Worm (Caenorhabditis elegans) whole organism, early embryonic: Measurements from ENCODE around the gene ipla-3.

Experiments used
- B0310.2 ChIP-seq: sonication (generic microtip); optimal IDR thresholded peaks from 2 replicates; lab custom pipeline; 2016; ENCODE audit warnings: mild to moderate bottlenecking, missing genetic modification characterization, missing compliant biosample characterization
- aly-1 ChIP-seq: sonication (generic microtip); optimal IDR thresholded peaks from 2 replicates; lab custom pipeline; 2016; ENCODE audit warnings: missing genetic modification characterization, missing compliant biosample characterization
- ama-1 ChIP-seq: fragments of 150-350 bp; optimal IDR thresholded peaks from 2 replicates; lab custom pipeline; 2014
- ceh-13 ChIP-seq: fragments of 200-800 bp; sonication (Bioruptor generic); optimal IDR thresholded peaks from 2 replicates; lab custom pipeline; 2018; ENCODE audit warnings: mild to moderate bottlenecking, missing genetic modification characterization, missing compliant biosample characterization
- ets-7 ChIP-seq: sonication (generic microtip); optimal IDR thresholded peaks from 2 replicates; lab custom pipeline; 2016; ENCODE audit warnings: missing genotype, missing genetic modification characterization, missing compliant biosample characterization
- flt-1 ChIP-seq: fragments of 200-800 bp; sonication (Bioruptor generic); IDR thresholded peaks from 2 replicates; pipeline ENCODE4 v1.3.6; 2022; ENCODE audit warnings: missing genetic modification characterization, missing compliant biosample characterization
- hmbx-1 ChIP-seq: sonication (generic microtip); optimal IDR thresholded peaks from 2 replicates; lab custom pipeline; 2016; ENCODE audit warnings: mild to moderate bottlenecking, missing genetic modification characterization, missing compliant biosample characterization
- hnd-1 ChIP-seq: sonication (generic microtip); optimal IDR thresholded peaks from 2 replicates; lab custom pipeline; 2016; ENCODE audit warnings: missing genetic modification characterization, missing compliant biosample characterization
- pes-1 ChIP-seq: fragments of 200-800 bp; sonication (Bioruptor generic); IDR thresholded peaks from 2 replicates; pipeline ENCODE4 v1.3.6; 2022; ENCODE audit warnings: missing genetic modification reagents, missing genetic modification characterization, missing compliant biosample characterization
- scrt-1 ChIP-seq: fragments of 200-800 bp; sonication (Bioruptor generic); IDR thresholded peaks from 2 replicates; pipeline ENCODE4 v1.3.6; 2022; ENCODE audit warnings: missing genetic modification characterization, missing compliant biosample characterization
- tbx-37 ChIP-seq: fragments of 200-800 bp; sonication (Bioruptor generic); conservative IDR thresholded peaks from 2 replicates; pipeline ENCODE4 v1.3.6; 2022; ENCODE audit warnings: missing genetic modification reagents, missing genetic modification characterization, missing compliant biosample characterization
- tra-4 ChIP-seq: sonication (generic microtip); optimal IDR thresholded peaks from 2 replicates; lab custom pipeline; 2017; ENCODE audit warnings: missing genetic modification characterization, missing compliant biosample characterization

DNA sequence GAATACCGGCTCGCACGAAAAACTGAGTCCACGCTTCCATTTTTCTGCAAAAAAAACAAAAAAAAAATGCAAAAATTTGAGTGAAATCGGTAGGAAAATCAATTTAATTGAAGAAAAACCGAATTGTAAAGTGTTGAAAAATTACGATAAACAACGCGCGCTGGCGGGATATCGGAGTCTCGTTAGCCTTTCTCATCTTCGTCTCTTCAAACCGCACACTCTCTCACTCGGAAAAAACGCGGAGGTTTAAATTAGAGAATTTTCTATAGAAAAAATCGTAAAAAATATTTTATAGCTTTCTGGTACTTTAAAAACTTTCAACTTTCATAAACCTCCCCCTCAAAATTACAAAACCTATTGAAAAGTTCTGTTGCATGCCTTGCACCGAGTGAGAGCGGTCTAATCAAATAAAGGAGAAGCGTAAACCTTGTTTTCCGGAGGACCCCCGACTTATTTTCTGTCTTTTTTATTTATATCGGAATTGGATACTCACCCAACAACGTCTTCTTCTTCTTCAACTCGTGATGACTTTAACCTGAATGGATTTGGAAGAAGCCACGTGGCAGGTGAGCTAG lies 25.0 kb downstream of the ipla-3 start, which contains the start of the genes F53F8.5 and F53F8.6:
- TF ChIP-seq hmbx-1 (tag; lab: Kevin White, UChicago) (no peak), pes-1 (GFP tag; lab: Robert Waterston, UW) (no peak), flt-1 (no peak), scrt-1 (GFP tag; lab: Robert Waterston, UW) (no peak), aly-1 (tag; lab: Kevin White, UChicago) (no peak), ama-1 (lab: Kevin White, UChicago) (no peak), ceh-13 (no peak), hnd-1 (tag; lab: Kevin White, UChicago) (no peak), B0310.2 (tag; lab: Kevin White, UChicago) (no peak), tbx-37 (GFP tag; lab: Robert Waterston, UW) (0 out of 2 replicates have a peak, but pooled peaks have one; percentile 20), tra-4 (tag; lab: Kevin White, UChicago) (no peak), ets-7 (tag; lab: Kevin White, UChicago) (no peak)
